Fruit fly (Drosophila melanogaster): Measurements from ENCODE around the gene CG14780.

CG14780 gene

DNA sequence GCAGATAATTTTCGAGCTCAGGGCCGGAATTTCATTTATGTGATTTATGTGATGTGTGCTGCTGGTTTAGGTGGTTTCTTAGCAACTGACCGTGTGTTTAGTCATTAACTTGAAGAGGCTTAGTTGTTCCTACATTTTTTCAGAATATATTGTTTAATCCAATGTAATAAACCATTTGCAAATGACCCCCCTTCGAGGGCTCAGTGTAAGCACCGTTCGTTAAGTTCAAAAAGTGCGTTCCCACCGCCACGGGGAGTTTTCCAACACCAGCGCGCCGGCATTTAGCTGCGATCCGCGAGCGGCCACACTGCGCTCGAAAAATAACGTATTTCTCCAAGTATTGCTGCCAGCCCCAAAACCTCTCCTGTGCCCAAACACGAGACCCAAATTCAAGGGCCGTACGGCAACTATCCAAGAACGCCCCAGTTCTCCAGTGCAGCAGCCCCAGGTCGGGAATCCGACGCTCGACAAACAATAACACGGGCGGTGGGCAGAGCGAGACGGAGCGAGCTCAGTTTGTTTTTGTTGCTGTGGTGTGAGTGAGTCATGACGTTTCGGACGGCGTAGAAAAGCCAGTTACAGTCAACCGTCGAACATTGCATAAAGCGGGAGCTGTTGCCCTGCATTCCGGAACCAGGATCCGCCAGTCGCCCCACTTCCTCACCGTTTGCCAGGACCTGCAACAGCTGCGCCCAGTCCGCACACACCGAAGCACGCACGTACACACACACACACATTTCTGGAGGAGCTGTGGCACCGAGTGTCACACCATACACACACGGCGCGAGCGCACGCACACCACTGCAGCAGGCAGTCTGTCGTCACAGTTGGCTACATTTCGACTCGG, 6.2 kb downstream of the CG14780 start, which contains the start of gene rush:
TSS of gene rush (plus strand) at position 277 of the 847 bp plus-strand sequence.
- TF ChIP-seq CTCF (optimal IDR thresholded peaks at IDR 0.05), result no peak
- no peak for TF ChIP-seq CG8478 (optimal IDR thresholded peaks at IDR 0.05)

DNA sequence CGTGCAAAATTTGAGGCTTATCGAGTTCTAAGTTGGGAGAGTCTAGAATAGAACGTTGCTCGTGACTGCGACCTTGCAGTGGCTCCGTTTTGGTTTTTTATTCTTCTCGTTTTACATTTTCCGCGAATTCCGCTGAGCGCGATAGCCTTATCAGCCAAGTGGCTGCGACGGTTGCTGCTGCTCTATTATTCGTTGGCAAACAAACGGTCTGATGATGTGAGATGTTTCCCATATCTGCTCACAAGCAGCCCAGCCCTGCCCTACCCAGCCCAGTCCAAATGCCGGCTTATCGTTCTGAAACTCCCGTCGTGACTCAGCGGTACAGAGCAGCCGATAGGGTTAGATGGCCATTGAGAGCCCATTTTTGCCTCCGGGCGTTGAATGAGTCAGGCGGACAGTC, 8.1 kb downstream of the CG14780 start:
- no peak for TF ChIP-seq CG8478 (optimal IDR thresholded peaks at IDR 0.05)
- no peak for TF ChIP-seq CTCF (optimal IDR thresholded peaks at IDR 0.05)

DNA sequence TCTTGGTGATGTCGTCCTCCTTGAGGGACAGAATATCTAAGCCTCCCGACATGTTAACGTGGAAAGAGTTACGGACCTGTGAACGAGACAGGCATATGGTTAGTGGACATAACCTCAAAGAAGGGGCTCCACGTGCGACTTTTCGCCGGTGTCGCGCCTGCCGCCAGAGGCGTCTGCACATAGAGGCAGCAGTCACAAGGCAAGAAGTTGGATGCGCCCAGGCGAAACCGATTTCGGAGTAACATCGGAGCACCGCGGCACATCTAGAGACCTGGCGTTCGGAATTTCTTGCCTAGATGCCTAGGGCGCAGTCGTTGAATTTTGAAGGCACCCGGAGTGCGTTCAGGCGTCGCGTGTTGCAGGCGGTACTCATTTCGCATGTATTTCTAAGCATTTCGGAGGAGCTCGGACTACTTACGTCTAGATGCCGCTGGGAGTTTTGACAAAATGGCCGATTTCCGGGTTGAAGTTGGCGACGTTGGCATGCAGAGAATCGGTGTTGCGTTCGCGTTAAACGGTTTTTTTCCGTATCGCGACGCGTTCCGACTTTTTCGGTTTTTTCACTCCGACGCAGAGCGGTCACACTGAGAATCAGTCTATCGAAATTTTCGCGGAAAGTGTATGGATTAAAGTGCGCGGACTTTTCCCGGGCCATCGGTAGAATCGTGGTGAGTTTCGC, 10.7 kb downstream of the CG14780 start, which contains the start of the genes sta and inc:
TSS of gene sta (minus strand) at position 574 of the 679 bp plus-strand sequence.
TSS of gene inc (plus strand) at position 640 of the 679 bp plus-strand sequence.
- no peak for TF ChIP-seq CG8478 (optimal IDR thresholded peaks at IDR 0.05)
- peak; percentile 23 to 47 for TF ChIP-seq CTCF (optimal IDR thresholded peaks at IDR 0.05)

DNA sequence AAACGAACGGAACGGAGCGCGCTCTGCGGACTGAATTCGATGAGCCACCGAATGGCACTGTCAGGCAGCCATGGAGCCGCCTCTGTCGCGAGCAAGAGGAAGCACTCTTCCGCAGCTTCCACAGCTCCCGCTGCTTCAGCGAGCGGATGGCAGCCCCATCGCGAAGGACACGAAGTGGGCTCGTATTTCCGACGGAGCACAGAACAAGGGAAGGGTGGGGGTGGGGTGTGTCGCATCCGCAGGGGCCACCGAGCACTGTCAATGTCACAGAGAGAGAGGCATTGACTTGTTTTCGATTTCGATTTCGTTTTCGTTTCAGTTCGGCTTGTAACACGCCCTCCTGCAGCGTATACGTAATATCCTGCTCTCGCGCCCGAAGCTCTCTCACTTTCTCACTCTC, 35.4 kb downstream of the CG14780 start, which contains the start of gene Nmdar2:
TSS of gene Nmdar2 (minus strand) at position 59 of the 400 bp plus-strand sequence.
- TF ChIP-seq CG8478 (optimal IDR thresholded peaks at IDR 0.05), result no peak
- no peak for TF ChIP-seq CTCF (optimal IDR thresholded peaks at IDR 0.05)

DNA sequence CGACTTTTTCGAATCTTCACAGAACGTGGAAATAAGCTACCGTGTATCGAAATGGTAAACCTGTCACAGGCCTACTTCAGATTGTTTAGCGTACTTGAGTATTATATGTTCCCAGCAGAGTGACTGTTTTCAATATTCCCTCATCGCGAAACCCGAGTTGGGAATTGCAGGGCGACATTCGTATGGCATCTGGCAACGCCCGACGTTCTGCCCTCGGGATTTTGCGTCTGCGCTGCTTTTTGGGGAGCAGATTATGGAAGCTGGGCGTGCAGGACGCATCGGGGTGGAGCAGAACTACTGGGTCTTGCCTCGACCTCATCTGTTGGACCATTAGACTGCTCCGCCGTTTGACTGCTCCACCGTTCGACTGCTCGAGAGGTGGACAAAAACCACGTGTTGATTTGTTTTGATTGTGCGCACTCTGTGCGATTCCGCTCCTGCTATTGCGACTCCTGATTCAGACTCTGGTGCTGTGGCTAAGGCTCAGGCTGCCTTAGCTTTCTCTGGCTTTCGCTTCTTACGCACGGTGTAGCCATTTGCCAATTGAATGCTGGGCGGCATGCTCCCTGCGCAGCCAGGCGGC, 36.0 kb downstream of the CG14780 start:
- TF ChIP-seq CTCF (optimal IDR thresholded peaks at IDR 0.05), result no peak
- TF ChIP-seq CG8478 (optimal IDR thresholded peaks at IDR 0.05), result no peak

DNA sequence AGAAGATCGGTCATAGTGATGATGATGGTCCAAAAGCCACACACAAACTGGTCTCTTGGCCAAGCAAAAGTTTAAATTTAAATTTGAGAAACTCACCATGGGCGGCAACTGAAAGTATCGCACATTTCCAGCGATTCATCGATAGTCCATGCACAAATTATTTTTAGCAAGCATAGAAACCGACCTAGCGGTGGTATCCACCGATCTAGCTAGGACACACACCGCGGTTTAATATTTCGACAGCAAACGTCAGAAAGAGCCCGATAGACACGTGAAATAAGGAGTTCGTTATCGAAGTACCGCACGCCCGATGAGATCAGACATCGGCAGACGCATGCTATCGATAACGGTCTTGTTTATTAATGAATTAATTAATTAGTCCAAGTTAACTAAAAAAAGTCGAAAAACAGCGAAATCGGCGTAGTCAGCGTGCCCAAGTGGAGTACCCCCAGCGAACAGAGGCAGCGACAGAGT, 40.5 kb downstream of the CG14780 start, which contains the start of gene CG14795:
TSS of gene CG14795 (minus strand) at position 51 of the 474 bp plus-strand sequence.
- no peak for TF ChIP-seq CG8478 (optimal IDR thresholded peaks at IDR 0.05)
- peak; percentile 67 to 70 for TF ChIP-seq CTCF (optimal IDR thresholded peaks at IDR 0.05)

DNA sequence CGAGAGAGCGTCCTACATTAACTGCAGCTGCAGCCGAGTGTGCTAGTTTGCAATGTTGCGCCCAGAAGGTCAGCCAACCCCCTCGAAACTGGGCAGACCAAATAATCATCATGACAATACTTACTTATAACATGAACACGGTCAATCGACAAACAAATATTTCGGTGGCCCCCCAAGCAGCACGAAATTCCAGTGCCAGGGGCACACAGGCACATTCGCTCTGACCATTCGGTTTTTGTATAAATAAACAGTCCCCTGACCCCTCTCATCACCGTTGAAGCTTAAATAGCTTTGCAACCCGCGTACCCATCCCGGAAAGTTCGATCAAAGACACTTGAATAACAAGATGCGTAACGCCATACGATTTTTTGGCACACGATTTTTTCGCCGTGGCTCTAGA, 41.5 kb downstream of the CG14780 start:
- no peak for TF ChIP-seq CG8478 (optimal IDR thresholded peaks at IDR 0.05)
- TF ChIP-seq CTCF (optimal IDR thresholded peaks at IDR 0.05), result no peak

DNA sequence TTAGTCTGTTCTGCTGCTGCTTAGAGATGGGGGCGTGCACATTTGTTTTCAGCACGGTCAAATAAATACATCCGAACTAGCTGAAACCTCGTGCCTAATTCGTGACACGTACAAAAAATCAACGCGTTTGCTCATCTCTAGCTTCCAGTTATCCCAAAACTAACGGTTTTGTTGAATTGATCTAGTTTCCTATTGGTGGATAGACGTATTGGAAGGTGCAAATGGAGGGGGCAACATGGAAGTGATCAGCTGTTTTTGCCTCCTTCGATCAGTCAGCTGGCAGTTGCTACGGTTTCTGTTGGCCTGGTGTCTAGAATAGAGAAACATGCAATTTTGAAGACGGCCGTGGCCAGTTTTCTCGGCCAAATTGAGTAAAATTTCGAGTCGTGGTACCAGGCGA, 45.3 kb downstream of the CG14780 start:
- TF ChIP-seq CTCF (optimal IDR thresholded peaks at IDR 0.05) (no peak), CG8478 (optimal IDR thresholded peaks at IDR 0.05) (no peak)

DNA sequence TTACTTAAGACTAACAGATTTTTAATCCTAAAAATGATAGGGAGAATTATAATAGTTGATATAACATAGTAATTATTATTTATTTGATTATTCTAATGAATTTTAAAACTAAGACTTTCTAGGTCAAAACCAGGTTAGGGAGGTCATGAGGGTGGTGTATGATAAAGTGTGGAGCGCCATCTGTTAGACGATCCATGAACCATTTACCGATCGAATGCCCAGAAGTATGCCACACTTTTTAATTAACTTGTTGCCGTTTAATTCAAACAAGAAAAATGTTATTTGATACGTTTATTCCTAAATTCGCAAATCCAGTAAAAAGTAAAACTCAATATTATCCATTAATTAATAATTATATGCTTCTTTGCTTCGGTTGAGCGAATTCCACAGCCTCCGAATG, 51.0 kb downstream of the CG14780 start:
- TF ChIP-seq CTCF (optimal IDR thresholded peaks at IDR 0.05), result peak; percentile 73 to 87
